Worm (Caenorhabditis elegans) whole organism, L4 larva: Measurements from ENCODE around the gene sptl-3.

Experiments
- D1046.2 ChIP-seq: fragments of 200-800 bp; sonication (Bioruptor generic); IDR thresholded peaks from 2 replicates; pipeline ENCODE4 v1.3.6; 2022; ENCODE audit warnings: missing genetic modification characterization, missing compliant biosample characterization
- F44E2.7 ChIP-seq: fragments of 200-800 bp; sonication (Bioruptor generic); IDR thresholded peaks from 2 replicates; pipeline ENCODE4 v2.1.2; 2022; ENCODE audit warnings: missing genetic modification characterization, missing compliant biosample characterization
- T26A8.4 ChIP-seq: fragments of 200-800 bp; sonication (Bioruptor generic); IDR thresholded peaks from 2 replicates; pipeline ENCODE4 v1.3.6; 2022; ENCODE audit warnings: missing genetic modification characterization, missing compliant biosample characterization
- aha-1 ChIP-seq: fragments of 150-350 bp; peaks from one replicate; lab custom pipeline; 2014; ENCODE audit warnings: missing biosample characterization, missing genetic modification characterization
- ama-1 ChIP-seq: fragments of 150-350 bp; optimal IDR thresholded peaks from 2 replicates; lab custom pipeline; 2014; ENCODE audit warnings: inconsistent platforms, mixed read lengths
- arid-1 ChIP-seq: fragments of 200-800 bp; sonication (Bioruptor generic); conservative IDR thresholded peaks from 2 replicates; pipeline ENCODE4 v1.3.6; 2022; ENCODE audit warnings: missing genetic modification reagents, missing genetic modification characterization, missing compliant biosample characterization
- ces-1 ChIP-seq: fragments of 150-350 bp; sonication (generic microtip); optimal IDR thresholded peaks from 4 replicates; lab custom pipeline; 2014; ENCODE audit warnings: missing biosample characterization, missing genetic modification reagents, missing genetic modification characterization
- cey-2 ChIP-seq: sonication (generic microtip); optimal IDR thresholded peaks from 3 replicates; lab custom pipeline; 2017; ENCODE audit warnings: missing genetic modification characterization, mild to moderate bottlenecking, missing compliant biosample characterization, antibody characterized with exemption, borderline replicate concordance; ENCODE audit not compliant: insufficient read depth
- ctbp-1 ChIP-seq: fragments of 200-800 bp; sonication (Bioruptor generic); IDR thresholded peaks from 2 replicates; pipeline ENCODE4 v1.3.6; 2022; ENCODE audit warnings: missing genetic modification reagents, missing genetic modification characterization, missing compliant biosample characterization
- daf-16 ChIP-seq, 3 experiments: sonication (generic microtip); optimal IDR thresholded peaks; 2 replicates each; lab custom pipeline; 2016 to 2017; ENCODE audit warnings: missing genetic modification characterization in 3 of 3, missing genetic modification reagents in 3 of 3, mild to moderate bottlenecking in 2 of 3, missing compliant biosample characterization in 2 of 3, missing biosample characterization in 1 of 3, moderate library complexity in 1 of 3
- dmd-6 ChIP-seq: fragments of 200-800 bp; sonication (Bioruptor generic); IDR thresholded peaks from 2 replicates; pipeline ENCODE4 v1.3.6; 2022; ENCODE audit warnings: missing genetic modification reagents, missing genetic modification characterization, missing compliant biosample characterization
- dve-1 ChIP-seq: sonication (generic microtip); optimal IDR thresholded peaks from 2 replicates; lab custom pipeline; 2017; ENCODE audit warnings: antibody characterized with exemption, mild to moderate bottlenecking, missing genetic modification characterization, missing compliant biosample characterization; ENCODE audit not compliant: insufficient read depth
- gei-8 ChIP-seq: fragments of 200-800 bp; sonication (Bioruptor generic); optimal IDR thresholded peaks from 2 replicates; lab custom pipeline; 2018; ENCODE audit warnings: mild to moderate bottlenecking, missing genetic modification characterization, missing compliant biosample characterization
- hlh-11 ChIP-seq: fragments of 200-800 bp; sonication (Bioruptor generic); optimal IDR thresholded peaks from 2 replicates; lab custom pipeline; 2018; ENCODE audit warnings: mild to moderate bottlenecking, missing genetic modification characterization, missing compliant biosample characterization
- hlh-30 ChIP-seq: sonication (generic microtip); optimal IDR thresholded peaks from 2 replicates; lab custom pipeline; 2017; ENCODE audit warnings: antibody characterized with exemption, mild to moderate bottlenecking, missing genetic modification characterization, missing compliant biosample characterization; ENCODE audit not compliant: insufficient read depth
- hmg-1.1 ChIP-seq: fragments of 200-800 bp; sonication (Bioruptor generic); IDR thresholded peaks from 2 replicates; pipeline ENCODE4 v1.3.6; 2022; ENCODE audit warnings: missing genetic modification reagents, missing genetic modification characterization, missing compliant biosample characterization
- lsy-2 ChIP-seq, 2 experiments: fragments of 150-350 bp in 1 of 2; sonication (generic microtip) in 1 of 2; optimal IDR thresholded peaks; 2 replicates each; lab custom pipeline; 2014 to 2017; ENCODE audit warnings: missing biosample characterization in 2 of 2, missing genetic modification characterization in 2 of 2
- madf-5 ChIP-seq, 2 experiments: fragments of 200-800 bp; sonication (Bioruptor generic); IDR thresholded peaks; 2 replicates each; pipeline ENCODE4 v1.3.6; 2022; ENCODE audit warnings: missing compliant biosample characterization in 2 of 2, missing genetic modification characterization in 2 of 2
- mdl-1 ChIP-seq, 2 experiments: fragments of 150-350 bp in 1 of 2; sonication (generic microtip) in 1 of 2; optimal IDR thresholded peaks; 2 replicates each; lab custom pipeline; 2014 to 2017; ENCODE audit warnings: missing biosample characterization in 2 of 2, missing genetic modification characterization in 2 of 2
- mep-1 ChIP-seq: fragments of 150-350 bp; sonication (generic microtip); optimal IDR thresholded peaks from 3 replicates; lab custom pipeline; 2014; ENCODE audit warnings: missing biosample characterization, missing genetic modification characterization
- mxl-2 ChIP-seq: fragments of 200-800 bp; sonication (Bioruptor generic); conservative IDR thresholded peaks from 2 replicates; pipeline ENCODE4 v1.3.6; 2022; ENCODE audit warnings: missing genetic modification reagents, missing genetic modification characterization, missing compliant biosample characterization
- nhr-10 ChIP-seq: fragments of 150-350 bp; optimal IDR thresholded peaks from 2 replicates; lab custom pipeline; 2014; ENCODE audit warnings: missing biosample characterization, missing genetic modification characterization
- nhr-102 ChIP-seq: sonication (generic microtip); optimal IDR thresholded peaks from 2 replicates; lab custom pipeline; 2016; ENCODE audit warnings: mild to moderate bottlenecking, missing genetic modification characterization, moderate library complexity, missing compliant biosample characterization
- nhr-11 ChIP-seq: fragments of 150-350 bp; optimal IDR thresholded peaks from 2 replicates; lab custom pipeline; 2014; ENCODE audit warnings: missing biosample characterization, missing genetic modification characterization
- nhr-28 ChIP-seq: fragments of 150-350 bp; optimal IDR thresholded peaks from 2 replicates; lab custom pipeline; 2014; ENCODE audit warnings: missing biosample characterization, missing genetic modification characterization
- nhr-48 ChIP-seq: sonication (generic microtip); optimal IDR thresholded peaks from 2 replicates; lab custom pipeline; 2016; ENCODE audit warnings: mild to moderate bottlenecking, missing genetic modification characterization, missing compliant biosample characterization
- nhr-6 ChIP-seq: fragments of 150-350 bp; optimal IDR thresholded peaks from 2 replicates; lab custom pipeline; 2014; ENCODE audit warnings: missing biosample characterization, missing genetic modification characterization
- nhr-76 ChIP-seq: fragments of 150-350 bp; optimal IDR thresholded peaks from 2 replicates; lab custom pipeline; 2014; ENCODE audit warnings: missing biosample characterization, missing genetic modification characterization
- php-3 ChIP-seq: fragments of 200-800 bp; sonication (Bioruptor generic); IDR thresholded peaks from 2 replicates; pipeline ENCODE4 v1.3.6; 2022; ENCODE audit warnings: missing genetic modification reagents, missing genetic modification characterization, missing compliant biosample characterization
- pqm-1 ChIP-seq: sonication (generic microtip); optimal IDR thresholded peaks from 2 replicates; lab custom pipeline; 2017; ENCODE audit warnings: missing biosample characterization, missing genetic modification characterization
- saeg-2 ChIP-seq: fragments of 200-800 bp; sonication (Bioruptor generic); IDR thresholded peaks from 2 replicates; pipeline ENCODE4 v1.3.6; 2022; ENCODE audit warnings: missing genetic modification reagents, missing genetic modification characterization, missing compliant biosample characterization
- sdz-12 ChIP-seq: fragments of 200-800 bp; sonication (Bioruptor generic); optimal IDR thresholded peaks from 2 replicates; lab custom pipeline; 2018; ENCODE audit warnings: mild to moderate bottlenecking, missing genetic modification characterization, missing compliant biosample characterization
- set-16 ChIP-seq: fragments of 200-800 bp; sonication (Bioruptor generic); IDR thresholded peaks from 2 replicates; pipeline ENCODE4 v1.3.6; 2022; ENCODE audit warnings: missing genetic modification reagents, missing genetic modification characterization, missing compliant biosample characterization
- snpc-4 ChIP-seq: fragments of 150-350 bp; optimal IDR thresholded peaks from 2 replicates; lab custom pipeline; 2014; ENCODE audit warnings: missing biosample characterization, missing genetic modification characterization
- spr-1 ChIP-seq: sonication (generic microtip); optimal IDR thresholded peaks from 2 replicates; lab custom pipeline; 2016; ENCODE audit warnings: mild to moderate bottlenecking, missing genetic modification characterization, missing compliant biosample characterization
- unc-62 ChIP-seq, 3 experiments: fragments of 150-350 bp in 1 of 3; sonication (generic microtip); optimal IDR thresholded peaks in 2 of 3; peaks in 1 of 3; 1 replicate in 1 of 3; 2 replicates in 2 of 3; lab custom pipeline; 2014 to 2017; ENCODE audit warnings: missing biosample characterization in 3 of 3, missing genetic modification characterization in 3 of 3, missing genetic modification reagents in 3 of 3, missing genotype in 1 of 3

sptl-3 gene

DNA sequence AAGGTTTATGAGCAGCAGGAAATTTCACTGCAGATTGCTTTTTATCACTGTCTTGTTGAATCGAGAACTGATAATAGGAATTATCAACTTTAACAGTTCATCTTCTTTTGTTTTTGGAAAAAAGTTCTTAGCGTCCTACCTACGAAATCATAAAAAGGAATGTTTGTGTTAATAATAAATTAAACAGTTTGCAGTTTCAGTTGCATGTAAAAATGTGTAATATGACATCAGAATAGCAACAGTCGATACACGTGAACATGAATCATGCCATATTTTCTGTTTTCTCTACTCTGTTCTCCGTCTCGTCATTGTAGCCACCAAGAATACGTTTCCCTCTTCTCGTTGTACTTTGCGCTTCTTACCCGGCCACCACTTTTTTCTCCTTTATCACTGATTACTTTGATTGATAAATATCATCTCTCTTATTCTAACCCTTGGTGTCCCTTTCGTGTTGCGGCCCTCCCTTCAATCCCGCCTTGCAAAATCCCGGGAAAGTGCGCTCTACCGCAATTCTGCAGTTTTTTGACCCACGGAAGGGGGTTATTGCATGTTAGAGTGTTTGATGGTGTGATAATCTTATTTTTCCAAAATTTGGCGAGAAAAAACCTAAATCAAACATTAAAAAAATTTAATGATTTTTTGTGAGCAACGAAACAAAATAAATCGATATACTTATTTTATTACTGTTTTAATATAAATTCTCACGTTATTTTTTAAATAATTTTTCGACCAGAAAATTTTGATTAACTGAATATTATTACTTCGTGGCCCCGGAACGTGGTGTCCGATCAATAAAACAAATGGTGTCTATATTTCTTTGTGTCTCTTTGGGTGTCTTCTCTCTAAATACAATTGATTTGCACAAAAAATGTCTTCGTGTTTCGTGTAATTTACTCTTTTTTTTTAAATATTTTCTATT is at the start of gene sptl-3:
Gene sptl-3, plus strand, starts transcription at position 869 of the 919 bp plus-strand sequence.
- no peak for TF ChIP-seq T26A8.4 (GFP tag; lab: Robert Waterston, UW)
- peak; percentile 63 for TF ChIP-seq nhr-10 (tag; lab: Kevin White, UChicago)
- TF ChIP-seq dmd-6: peak; percentile 73
- TF ChIP-seq arid-1 (GFP tag; lab: Robert Waterston, UW): no peak
- 0 out of 2 replicates have a peak, but pooled peaks have one; percentile 21 for TF ChIP-seq saeg-2 (GFP tag; lab: Robert Waterston, UW)
- no peak for TF ChIP-seq ama-1 (lab: Kevin White, UChicago)
- TF ChIP-seq lsy-2 (tag; optimal IDR thresholded peaks at IDR 0.05; lab: Kevin White, UChicago): peak in 1 of 2 experiments; percentile 34
- TF ChIP-seq nhr-28 (tag; lab: Kevin White, UChicago): peak; percentile 93
- TF ChIP-seq gei-8: peak; percentile 38
- no peak for TF ChIP-seq madf-5 (GFP tag; IDR thresholded peaks at IDR 0.05; lab: Robert Waterston, UW)
- TF ChIP-seq pqm-1 (tag; lab: Kevin White, UChicago): peak; percentile 87
- TF ChIP-seq nhr-11 (tag; lab: Kevin White, UChicago): peak; percentile 60
- no peak for TF ChIP-seq F44E2.7 (GFP tag; lab: Robert Waterston, UW)
- TF ChIP-seq nhr-76: no peak
- TF ChIP-seq set-16: no peak
- peak; percentile 92 for TF ChIP-seq aha-1 (tag; lab: Kevin White, UChicago)
- TF ChIP-seq mdl-1 (tag; optimal IDR thresholded peaks at IDR 0.05; lab: Kevin White, UChicago): peak in 1 of 2 experiments; percentile 84
- no peak for TF ChIP-seq D1046.2 (GFP tag; lab: Robert Waterston, UW)
- TF ChIP-seq hlh-11: peak; percentile 84
- TF ChIP-seq daf-16 (GFP tag; optimal IDR thresholded peaks at IDR 0.05; lab: Kevin White, UChicago): no peak
- peak; percentile 72 for TF ChIP-seq daf-16 (tag; optimal IDR thresholded peaks at IDR 0.05; lab: Kevin White, UChicago)
- TF ChIP-seq cey-2 (tag; lab: Kevin White, UChicago): peak; percentile 87
- TF ChIP-seq ces-1 (GFP tag; lab: Kevin White, UChicago): no peak
- TF ChIP-seq sdz-12 (GFP tag; lab: Kevin White, UChicago): no peak
- TF ChIP-seq snpc-4 (tag; lab: Kevin White, UChicago): no peak
- peak; percentile 13 for TF ChIP-seq nhr-102 (tag; lab: Kevin White, UChicago)
- TF ChIP-seq ctbp-1 (GFP tag; lab: Robert Waterston, UW): 0 out of 2 replicates have a peak, but pooled peaks have one; percentile 30
- TF ChIP-seq unc-62 (GFP tag; optimal IDR thresholded peaks at IDR 0.05 in 1 of 2; lab: Kevin White, UChicago): peak in 1 of 2 experiments; percentile 11
- TF ChIP-seq unc-62 (tag; optimal IDR thresholded peaks at IDR 0.05; lab: Kevin White, UChicago): peak; percentile 13
- peak; percentile 39 for TF ChIP-seq mep-1 (tag; lab: Kevin White, UChicago)
- TF ChIP-seq php-3 (GFP tag; lab: Robert Waterston, UW): peak; percentile 67; the same call in 1 of the 2 replicates
- 0 out of 2 replicates have a peak, but pooled peaks have one; percentile 42 for TF ChIP-seq hmg-1.1 (GFP tag; lab: Robert Waterston, UW)
- TF ChIP-seq hlh-30 (tag; lab: Kevin White, UChicago): peak; percentile 58
- TF ChIP-seq nhr-48 (tag; lab: Kevin White, UChicago): peak; percentile 59
- TF ChIP-seq nhr-6 (tag; lab: Kevin White, UChicago): peak; percentile 19
- peak; percentile 77 for TF ChIP-seq dve-1 (tag; lab: Kevin White, UChicago)
- TF ChIP-seq mxl-2 (GFP tag; lab: Robert Waterston, UW): no peak

DNA sequence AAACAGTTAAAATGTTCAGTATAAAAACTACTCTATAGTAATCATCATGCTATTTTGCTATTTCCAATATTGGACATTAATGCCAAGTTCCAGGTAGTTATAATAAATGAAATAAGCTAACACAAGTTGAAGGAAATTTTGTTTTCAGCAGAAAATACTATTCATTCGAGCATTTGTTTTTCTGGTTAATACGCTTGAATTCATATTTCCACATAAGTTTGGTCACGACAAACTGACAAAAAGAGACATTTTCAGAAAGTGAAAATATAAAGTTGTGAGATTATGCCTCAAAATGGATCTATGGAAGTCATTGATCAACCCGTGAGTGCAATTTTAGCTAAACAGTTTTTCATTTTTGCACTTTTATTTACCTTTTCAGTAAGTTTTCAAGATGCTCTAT is 48.0 kb upstream of the sptl-3 start, which contains the start of gene srx-131:
Gene srx-131, plus strand, starts transcription at position 301 of the 400 bp plus-strand sequence.
- TF ChIP-seq aha-1 (tag; lab: Kevin White, UChicago) (peak; percentile 33), spr-1 (tag; lab: Kevin White, UChicago) (no peak)
- TF ChIP-seq, all 104 proteins: peak for 1
